Worm (Caenorhabditis elegans) whole organism, mixed stage, embryonic: ENCODE results near the gene dyf-7.

Experiments used
- M03D4.4 ChIP-seq: sonication (generic microtip); optimal IDR thresholded peaks from 2 replicates; lab custom pipeline; 2017; ENCODE audit warnings: mild to moderate bottlenecking, missing genetic modification characterization, missing compliant biosample characterization
- blmp-1 ChIP-seq: fragments of 150-350 bp; optimal IDR thresholded peaks from 2 replicates; lab custom pipeline; 2014; ENCODE audit warnings: missing biosample characterization, missing genetic modification characterization
- elt-1 ChIP-seq: sonication (generic microtip); optimal IDR thresholded peaks from 2 replicates; lab custom pipeline; 2017; ENCODE audit warnings: missing genetic modification characterization, mild to moderate bottlenecking, missing compliant biosample characterization, antibody characterized with exemption, moderate library complexity, borderline replicate concordance; ENCODE audit not compliant: insufficient read depth
- elt-3 ChIP-seq: fragments of 150-350 bp; optimal IDR thresholded peaks from 2 replicates; lab custom pipeline; 2014; ENCODE audit warnings: missing biosample characterization, missing genetic modification characterization
- lin-13 ChIP-seq: fragments of 150-350 bp; optimal IDR thresholded peaks from 2 replicates; lab custom pipeline; 2014; ENCODE audit warnings: missing biosample characterization, missing genetic modification characterization
- lsy-2 ChIP-seq: fragments of 150-350 bp; optimal IDR thresholded peaks from 2 replicates; lab custom pipeline; 2014; ENCODE audit warnings: missing biosample characterization, missing genetic modification characterization
- nhr-12 ChIP-seq: fragments of 150-350 bp; optimal IDR thresholded peaks from 2 replicates; lab custom pipeline; 2014; ENCODE audit warnings: missing biosample characterization, missing genetic modification characterization
- nhr-28 ChIP-seq: fragments of 150-350 bp; optimal IDR thresholded peaks from 2 replicates; lab custom pipeline; 2014; ENCODE audit warnings: missing biosample characterization, missing genetic modification characterization
- nhr-76 ChIP-seq: sonication (generic microtip); optimal IDR thresholded peaks from 2 replicates; lab custom pipeline; 2017; ENCODE audit warnings: missing biosample characterization, missing genetic modification characterization
- snpc-4 ChIP-seq: fragments of 150-350 bp; optimal IDR thresholded peaks from 2 replicates; lab custom pipeline; 2014; ENCODE audit warnings: missing biosample characterization, missing genetic modification characterization
- sptf-1 ChIP-seq: sonication (generic microtip); optimal IDR thresholded peaks from 2 replicates; lab custom pipeline; 2017; ENCODE audit warnings: mild to moderate bottlenecking, missing genetic modification characterization, moderate library complexity, missing compliant biosample characterization
- unc-39 ChIP-seq: fragments of 150-350 bp; optimal IDR thresholded peaks from 2 replicates; lab custom pipeline; 2014; ENCODE audit warnings: missing biosample characterization, missing genetic modification characterization
- unc-62 ChIP-seq: fragments of 150-350 bp; optimal IDR thresholded peaks from 2 replicates; lab custom pipeline; 2014; ENCODE audit warnings: missing biosample characterization, missing genetic modification reagents, missing genetic modification characterization

- TF ChIP-seq unc-62 (GFP tag; lab: Kevin White, UChicago): no peak
- TF ChIP-seq nhr-76 (tag; lab: Kevin White, UChicago): no peak
- no peak for TF ChIP-seq nhr-12
- no peak for TF ChIP-seq unc-39
- no peak for TF ChIP-seq lin-13 (tag; lab: Kevin White, UChicago)
- TF ChIP-seq sptf-1 (tag; lab: Kevin White, UChicago): no peak
- TF ChIP-seq elt-1 (tag; lab: Kevin White, UChicago): no peak
- no peak for TF ChIP-seq snpc-4 (tag; lab: Kevin White, UChicago)
- no peak for TF ChIP-seq M03D4.4
- no peak for TF ChIP-seq elt-3
- TF ChIP-seq nhr-28 (tag; lab: Kevin White, UChicago): no peak
- TF ChIP-seq lsy-2 (tag; lab: Kevin White, UChicago): no peak
- no peak for TF ChIP-seq blmp-1 (tag; lab: Kevin White, UChicago)
Observed at ce11 chrX:9674799-9675198, 23.7 kb upstream of the dyf-7 start, which contains the start of gene C43C3.4.
